Fruit fly (Drosophila melanogaster) whole organism, pupa: Measurements from ENCODE around the gene CG6614.

ENCODE experiments used
- CG17806 ChIP-seq: fragments of 200-800 bp; sonication (Bioruptor generic); optimal IDR thresholded peaks from 2 replicates; lab custom pipeline; 2018; ENCODE audit warnings: missing biosample characterization, mild to moderate bottlenecking, missing genetic modification characterization, moderate library complexity
- CG9948 ChIP-seq: fragments of 200-800 bp; sonication (Bioruptor generic); optimal IDR thresholded peaks from 2 replicates; lab custom pipeline; 2018; ENCODE audit warnings: missing biosample characterization, mild to moderate bottlenecking, missing genetic modification characterization, moderate library complexity

DNA sequence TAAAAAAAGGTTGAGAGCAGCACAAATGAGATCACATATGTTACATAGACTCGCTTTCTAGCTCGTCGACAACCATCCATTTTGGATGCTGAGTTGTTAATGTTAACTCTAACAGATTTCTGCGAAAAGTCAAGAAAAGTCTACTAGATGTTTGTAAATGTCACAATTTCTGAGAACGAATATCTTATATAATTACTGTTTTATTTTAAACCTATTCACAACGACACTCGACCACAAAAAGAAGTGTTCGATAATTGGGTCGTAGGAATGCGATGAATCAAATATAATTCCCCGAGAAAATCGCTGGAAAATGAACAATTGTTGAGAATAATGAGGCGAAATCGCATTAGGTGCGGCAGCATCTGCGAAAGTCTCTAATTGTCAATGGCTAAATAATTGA lies 37.0 kb downstream of the CG6614 start, which contains the start of gene spag4:
- TF ChIP-seq CG9948 (tag; lab: Kevin White, UChicago) (no peak), CG17806 (tag; lab: Kevin White, UChicago) (no peak)
